Worm (Caenorhabditis elegans) whole organism, early embryonic: ENCODE data around the gene atg-13.

Experiments
- B0310.2 ChIP-seq: sonication (generic microtip); optimal IDR thresholded peaks from 2 replicates; lab custom pipeline; 2016; ENCODE audit warnings: mild to moderate bottlenecking, missing genetic modification characterization, missing compliant biosample characterization
- F13C5.2 ChIP-seq: sonication (generic microtip); optimal IDR thresholded peaks from 2 replicates; lab custom pipeline; 2017; ENCODE audit warnings: mild to moderate bottlenecking, missing genetic modification characterization, inconsistent platforms, missing compliant biosample characterization
- aly-1 ChIP-seq: sonication (generic microtip); optimal IDR thresholded peaks from 2 replicates; lab custom pipeline; 2016; ENCODE audit warnings: missing genetic modification characterization, missing compliant biosample characterization
- ama-1 ChIP-seq: fragments of 150-350 bp; optimal IDR thresholded peaks from 2 replicates; lab custom pipeline; 2014
- ets-7 ChIP-seq: sonication (generic microtip); optimal IDR thresholded peaks from 2 replicates; lab custom pipeline; 2016; ENCODE audit warnings: missing genotype, missing genetic modification characterization, missing compliant biosample characterization
- flt-1 ChIP-seq: fragments of 200-800 bp; sonication (Bioruptor generic); IDR thresholded peaks from 2 replicates; pipeline ENCODE4 v1.3.6; 2022; ENCODE audit warnings: missing genetic modification characterization, missing compliant biosample characterization
- hmbx-1 ChIP-seq: sonication (generic microtip); optimal IDR thresholded peaks from 2 replicates; lab custom pipeline; 2016; ENCODE audit warnings: mild to moderate bottlenecking, missing genetic modification characterization, missing compliant biosample characterization
- hmg-4 ChIP-seq: fragments of 200-800 bp; sonication (Bioruptor generic); optimal IDR thresholded peaks from 2 replicates; lab custom pipeline; 2018; ENCODE audit warnings: mild to moderate bottlenecking, missing genetic modification characterization, missing compliant biosample characterization
- hnd-1 ChIP-seq: sonication (generic microtip); optimal IDR thresholded peaks from 2 replicates; lab custom pipeline; 2016; ENCODE audit warnings: missing genetic modification characterization, missing compliant biosample characterization
- pes-1 ChIP-seq: fragments of 200-800 bp; sonication (Bioruptor generic); IDR thresholded peaks from 2 replicates; pipeline ENCODE4 v1.3.6; 2022; ENCODE audit warnings: missing genetic modification reagents, missing genetic modification characterization, missing compliant biosample characterization
- scrt-1 ChIP-seq: fragments of 200-800 bp; sonication (Bioruptor generic); IDR thresholded peaks from 2 replicates; pipeline ENCODE4 v1.3.6; 2022; ENCODE audit warnings: missing genetic modification characterization, missing compliant biosample characterization
- tbx-11 ChIP-seq: fragments of 200-800 bp; sonication (Bioruptor generic); IDR thresholded peaks from 2 replicates; pipeline ENCODE4 v1.3.6; 2022; ENCODE audit warnings: missing genetic modification characterization, missing compliant biosample characterization
- tbx-37 ChIP-seq: fragments of 200-800 bp; sonication (Bioruptor generic); conservative IDR thresholded peaks from 2 replicates; pipeline ENCODE4 v1.3.6; 2022; ENCODE audit warnings: missing genetic modification reagents, missing genetic modification characterization, missing compliant biosample characterization
- tra-4 ChIP-seq: sonication (generic microtip); optimal IDR thresholded peaks from 2 replicates; lab custom pipeline; 2017; ENCODE audit warnings: missing genetic modification characterization, missing compliant biosample characterization

DNA sequence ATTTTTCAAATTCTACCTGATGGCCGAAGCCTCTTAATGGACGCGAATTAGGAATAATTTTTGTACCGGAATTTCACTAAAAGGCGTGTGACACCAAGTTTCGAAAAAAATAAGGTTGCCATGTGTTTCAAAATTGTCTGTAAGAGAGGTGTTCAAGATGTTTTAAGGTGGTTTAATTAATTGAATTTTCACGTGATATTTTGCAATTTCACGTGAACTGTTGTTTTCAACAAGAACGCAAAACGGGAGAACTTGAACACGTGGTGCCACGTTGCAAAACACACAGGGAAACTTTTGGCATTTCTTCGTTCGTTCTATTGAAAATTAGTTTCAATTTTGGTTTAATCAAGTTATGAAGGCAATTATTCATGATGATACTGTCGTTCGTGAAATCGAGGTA lies 23.6 kb upstream of the atg-13 start, which contains the start of gene spc-2:
- TF ChIP-seq pes-1 (no peak), F13C5.2 (tag; lab: Kevin White, UChicago) (no peak), ama-1 (lab: Kevin White, UChicago) (no peak), tra-4 (no peak), ets-7 (tag; lab: Kevin White, UChicago) (no peak), tbx-37 (GFP tag; lab: Robert Waterston, UW) (no peak), hmbx-1 (no peak), flt-1 (GFP tag; lab: Robert Waterston, UW) (no peak), hmg-4 (no peak), scrt-1 (GFP tag; lab: Robert Waterston, UW) (no peak), aly-1 (no peak), hnd-1 (no peak), B0310.2 (tag; lab: Kevin White, UChicago) (no peak), tbx-11 (GFP tag; lab: Robert Waterston, UW) (no peak)
